Worm (Caenorhabditis elegans): ENCODE data around the gene ccar-1.

ce11 chrIV:14113621-14114020, 42.3 kb downstream of the ccar-1 start:
- TF ChIP-seq flt-1 (GFP tag; IDR thresholded peaks at IDR 0.05): no peak
- no peak for TF ChIP-seq cog-1 (tag; optimal IDR thresholded peaks at IDR 0.05)
- TF ChIP-seq ztf-23 (GFP tag; IDR thresholded peaks at IDR 0.05): no peak
- TF ChIP-seq klf-2 (GFP tag; conservative IDR thresholded peaks at IDR 0.05): no peak
- TF ChIP-seq ref-1 (GFP tag; conservative IDR thresholded peaks at IDR 0.05): no peak
- no peak for TF ChIP-seq T22C8.4 (GFP tag; IDR thresholded peaks at IDR 0.05)
- no peak for TF ChIP-seq tab-1 (GFP tag; IDR thresholded peaks at IDR 0.05)
- TF ChIP-seq med-1 (GFP tag; optimal IDR thresholded peaks at IDR 0.05; ENCODE audit: insufficient read depth): no peak

All from whole organism, midembryonic.